Worm (Caenorhabditis elegans): ENCODE results near the gene rpb-8.

rpb-8 gene

ce11 chrIII:4962886-4963285 is 45.1 kb upstream of the rpb-8 start, which contains the start of gene C27F2.9 (continued):
- TF ChIP-seq F44E2.7 (GFP tag; IDR thresholded peaks at IDR 0.05), result no peak
- peak; percentile 82 for TF ChIP-seq nhr-6 (tag; optimal IDR thresholded peaks at IDR 0.05)
- peak; percentile 99 for TF ChIP-seq dpl-1 (GFP tag; optimal IDR thresholded peaks at IDR 0.05)
- peak; percentile 82 for TF ChIP-seq rbr-2 (tag; optimal IDR thresholded peaks at IDR 0.05)
- TF ChIP-seq Y5F2A.4 (GFP tag; optimal IDR thresholded peaks at IDR 0.05), result no peak
- TF ChIP-seq nhr-10 (tag; optimal IDR thresholded peaks at IDR 0.05), result no peak
- peak; percentile 84 for TF ChIP-seq nhr-11 (tag; optimal IDR thresholded peaks at IDR 0.05)
- peak; percentile 85 for TF ChIP-seq pha-4 (GFP tag; IDR thresholded peaks at IDR 0.05)
- TF ChIP-seq pha-4 (tag; optimal IDR thresholded peaks at IDR 0.05), result peak; percentile 86
- TF ChIP-seq dmd-8 (GFP tag; IDR thresholded peaks at IDR 0.05), result no peak
- TF ChIP-seq ceh-20 (GFP tag; IDR thresholded peaks at IDR 0.05), result peak; percentile 77
- TF ChIP-seq lin-29 (GFP tag; IDR thresholded peaks at IDR 0.05), result no peak
- no peak for TF ChIP-seq Y105C5A.15 (GFP tag; IDR thresholded peaks at IDR 0.05)
- no peak for TF ChIP-seq ceh-28 (tag; optimal IDR thresholded peaks at IDR 0.05)
- TF ChIP-seq daf-19 (GFP tag; conservative IDR thresholded peaks at IDR 0.05), result no peak
- TF ChIP-seq lin-15B (tag; optimal IDR thresholded peaks at IDR 0.05), result peak; percentile 36
- TF ChIP-seq php-3 (GFP tag; IDR thresholded peaks at IDR 0.05), result no peak
- TF ChIP-seq vab-7 (GFP tag; IDR thresholded peaks at IDR 0.05), result no peak
- no peak for TF ChIP-seq ceh-62 (tag; optimal IDR thresholded peaks at IDR 0.05)
- no peak for TF ChIP-seq nhr-237 (tag; optimal IDR thresholded peaks at IDR 0.05)
- TF ChIP-seq zip-11 (GFP tag; IDR thresholded peaks at IDR 0.05), result no peak
- TF ChIP-seq F37D6.2 (tag; optimal IDR thresholded peaks at IDR 0.05), result peak; percentile 68
- no peak for TF ChIP-seq Y75B8A.6 (GFP tag; IDR thresholded peaks at IDR 0.05)
- TF ChIP-seq lin-38 (GFP tag; IDR thresholded peaks at IDR 0.05), result peak; percentile 89
- peak; percentile 88 for TF ChIP-seq mep-1 (tag; optimal IDR thresholded peaks at IDR 0.05)
- TF ChIP-seq ceh-32 (tag; optimal IDR thresholded peaks at IDR 0.05; ENCODE audit: poor library complexity), result no peak
- TF ChIP-seq hlh-11 (tag; optimal IDR thresholded peaks at IDR 0.05), result no peak
- TF ChIP-seq lin-39 (tag; optimal IDR thresholded peaks at IDR 0.05), result no peak
- peak; percentile 95 for TF ChIP-seq mes-2 (tag; optimal IDR thresholded peaks at IDR 0.05; ENCODE audit: poor library complexity, severe bottlenecking)
- TF ChIP-seq lim-7 (GFP tag; IDR thresholded peaks at IDR 0.05), result no peak
- TF ChIP-seq nhr-28 (tag; optimal IDR thresholded peaks at IDR 0.05), result no peak
- no peak for TF ChIP-seq tag-97 (GFP tag; IDR thresholded peaks at IDR 0.05)
- TF ChIP-seq fkh-10 (GFP tag; optimal IDR thresholded peaks at IDR 0.05), result peak; percentile 57
- TF ChIP-seq pqm-1 (tag; optimal IDR thresholded peaks at IDR 0.05), result no peak
- no peak for TF ChIP-seq aha-1 (tag)
- TF ChIP-seq ceh-82 (tag; optimal IDR thresholded peaks at IDR 0.05), result no peak
- TF ChIP-seq ceh-44 (GFP tag; IDR thresholded peaks at IDR 0.05), result no peak
- peak; percentile 77; the same call in 1 of the 2 replicates for TF ChIP-seq arid-1 (GFP tag; conservative IDR thresholded peaks at IDR 0.05)
- TF ChIP-seq ztf-11 (tag; optimal IDR thresholded peaks at IDR 0.05), result no peak
- peak; percentile 61 for TF ChIP-seq lin-13 (GFP tag; optimal IDR thresholded peaks at IDR 0.05)
- TF ChIP-seq daf-16 (GFP tag; optimal IDR thresholded peaks at IDR 0.05), result peak in 1 of 2 experiments; percentile 62
- TF ChIP-seq daf-16 (tag; optimal IDR thresholded peaks at IDR 0.05), result peak; percentile 75
- TF ChIP-seq D1046.2 (GFP tag; IDR thresholded peaks at IDR 0.05), result no peak
- peak; percentile 54 for TF ChIP-seq nhr-48 (tag; optimal IDR thresholded peaks at IDR 0.05)
- TF ChIP-seq spr-1 (tag; optimal IDR thresholded peaks at IDR 0.05), result peak; percentile 68
- peak; percentile 73 for TF ChIP-seq hlh-30 (tag; optimal IDR thresholded peaks at IDR 0.05; ENCODE audit: insufficient read depth)
- TF ChIP-seq tra-1 (GFP tag; IDR thresholded peaks at IDR 0.05), result peak; percentile 54; the same call in 1 of the 2 replicates
- peak; percentile 22 for TF ChIP-seq ama-1 (optimal IDR thresholded peaks at IDR 0.05)
- TF ChIP-seq egl-27 (tag; optimal IDR thresholded peaks at IDR 0.05), result no peak
- no peak for TF ChIP-seq gei-8 (GFP tag; optimal IDR thresholded peaks at IDR 0.05)
- no peak for TF ChIP-seq snpc-4 (tag; optimal IDR thresholded peaks at IDR 0.05)
- no peak for TF ChIP-seq nhr-76 (tag; optimal IDR thresholded peaks at IDR 0.05)
- TF ChIP-seq cey-2 (tag; optimal IDR thresholded peaks at IDR 0.05; ENCODE audit: borderline replicate concordance, insufficient read depth), result no peak

Measured in whole organism, L4 larva.